Fruit fly (Drosophila melanogaster): ENCODE data around the gene IRSp53.

dm6 chr3L:11138862-11139261, 3.0 kb downstream of the IRSp53 start:
- TF ChIP-seq dl (GFP tag; optimal IDR thresholded peaks at IDR 0.05; ENCODE audit: insufficient read depth in 1 of 2, partially characterized antibody in 2 of 2) = no peak
- no peak for TF ChIP-seq Myc (optimal IDR thresholded peaks at IDR 0.05)
- TF ChIP-seq pan (optimal IDR thresholded peaks at IDR 0.05) = no peak
- no peak for TF ChIP-seq usp (GFP tag; optimal IDR thresholded peaks at IDR 0.05)

All from whole organism, wandering third instar larva.